Worm (Caenorhabditis elegans) whole organism, young adult: ENCODE results near the gene istr-1.

Experiments used
- B0336.3 ChIP-seq: fragments of 200-800 bp; sonication (Bioruptor generic); IDR thresholded peaks from 2 replicates; pipeline ENCODE4 v1.3.6; 2022; ENCODE audit warnings: missing genetic modification characterization, missing compliant biosample characterization
- C06A6.2 ChIP-seq: fragments of 200-800 bp; sonication (Bioruptor generic); conservative IDR thresholded peaks from 2 replicates; pipeline ENCODE4 v1.3.6; 2022; ENCODE audit warnings: missing genetic modification characterization, missing compliant biosample characterization
- T26A5.8 ChIP-seq: sonication (generic microtip); optimal IDR thresholded peaks from 2 replicates; lab custom pipeline; 2016; ENCODE audit warnings: missing genetic modification characterization, missing compliant biosample characterization
- Y95B8A.8 ChIP-seq: fragments of 200-800 bp; sonication (Bioruptor generic); IDR thresholded peaks from 2 replicates; pipeline ENCODE4 v1.3.6; 2022; ENCODE audit warnings: missing genetic modification reagents, missing genetic modification characterization, missing compliant biosample characterization
- ama-1 ChIP-seq, 3 experiments: fragments of 150-350 bp in 1 of 3; sonication (generic microtip) in 2 of 3; optimal IDR thresholded peaks; 2 replicates each; lab custom pipeline; 2014 to 2018; ENCODE audit warnings: missing biosample characterization in 2 of 3, missing genetic modification characterization in 2 of 3, missing genetic modification reagents in 2 of 3
- chd-7 ChIP-seq: sonication (generic microtip); optimal IDR thresholded peaks from 2 replicates; lab custom pipeline; 2016; ENCODE audit warnings: mild to moderate bottlenecking, missing genetic modification characterization, moderate library complexity, missing compliant biosample characterization
- die-1 ChIP-seq: sonication (generic microtip); optimal IDR thresholded peaks from 2 replicates; lab custom pipeline; 2016; ENCODE audit warnings: missing genotype, mild to moderate bottlenecking, missing genetic modification characterization, missing compliant biosample characterization
- fkh-3 ChIP-seq: sonication (generic microtip); optimal IDR thresholded peaks from 2 replicates; lab custom pipeline; 2016; ENCODE audit warnings: mild to moderate bottlenecking, missing genetic modification characterization, missing compliant biosample characterization
- lin-35 ChIP-seq, 3 experiments: fragments of 150-350 bp in 2 of 3; sonication (generic microtip) in 1 of 3; optimal IDR thresholded peaks; 2 replicates each; lab custom pipeline; 2014 to 2018; ENCODE audit warnings: missing biosample characterization in 3 of 3, missing genetic modification characterization in 3 of 3, missing genetic modification reagents in 3 of 3
- madf-6 ChIP-seq: fragments of 200-800 bp; sonication (Bioruptor generic); IDR thresholded peaks from 2 replicates; pipeline ENCODE4 v1.3.6; 2022; ENCODE audit warnings: missing genetic modification reagents, missing genetic modification characterization, missing compliant biosample characterization
- nhr-27 ChIP-seq: fragments of 200-800 bp; sonication (Bioruptor generic); optimal IDR thresholded peaks from 2 replicates; lab custom pipeline; 2018; ENCODE audit warnings: mild to moderate bottlenecking, missing genetic modification characterization, moderate library complexity, missing compliant biosample characterization
- zfh-2 ChIP-seq: fragments of 200-800 bp; sonication (Bioruptor generic); conservative IDR thresholded peaks from 2 replicates; pipeline ENCODE4 v1.3.6; 2022; ENCODE audit warnings: missing genetic modification reagents, missing genetic modification characterization, missing compliant biosample characterization

DNA sequence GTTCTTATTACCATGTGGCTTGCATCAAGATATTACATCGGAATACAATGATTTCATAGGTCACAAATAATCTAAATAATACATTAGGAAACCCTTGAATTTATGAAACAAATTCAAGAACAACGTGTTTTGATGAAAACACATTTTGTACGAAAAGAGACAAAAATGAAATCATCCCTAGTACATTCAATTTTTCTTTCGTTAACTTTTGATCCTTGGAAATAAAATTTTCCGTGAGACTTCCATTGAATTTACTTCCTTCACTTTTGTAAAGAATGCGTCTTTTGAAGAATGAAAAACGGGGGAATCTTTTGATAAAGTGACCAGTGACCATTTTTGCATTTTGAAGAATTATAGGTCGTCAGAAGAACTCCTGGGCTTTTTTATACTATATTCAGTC is 23.9 kb upstream of the istr-1 start:
- TF ChIP-seq zfh-2 (GFP tag; lab: Robert Waterston, UW): no peak
- TF ChIP-seq nhr-27 (tag; lab: Kevin White, UChicago): no peak
- no peak for TF ChIP-seq ama-1 (optimal IDR thresholded peaks at IDR 0.05; lab: Kevin White, UChicago)
- no peak for TF ChIP-seq ama-1 (GFP tag; optimal IDR thresholded peaks at IDR 0.05; lab: Kevin White, UChicago)
- TF ChIP-seq chd-7: no peak
- no peak for TF ChIP-seq T26A5.8
- no peak for TF ChIP-seq C06A6.2
- TF ChIP-seq die-1 (tag; lab: Kevin White, UChicago): no peak
- TF ChIP-seq Y95B8A.8 (GFP tag; lab: Robert Waterston, UW): no peak
- TF ChIP-seq lin-35 (GFP tag; optimal IDR thresholded peaks at IDR 0.05; lab: Kevin White, UChicago): no peak
- TF ChIP-seq fkh-3 (tag; lab: Kevin White, UChicago): no peak
- no peak for TF ChIP-seq B0336.3 (GFP tag; lab: Robert Waterston, UW)
- no peak for TF ChIP-seq madf-6 (GFP tag; lab: Robert Waterston, UW)
